Worm (Caenorhabditis elegans) whole organism, young adult: ENCODE measurements around the gene nas-33.

Experiments
- B0019.2 ChIP-seq: fragments of 200-800 bp; sonication (Bioruptor generic); conservative IDR thresholded peaks from 2 replicates; pipeline ENCODE4 v1.3.6; 2022; ENCODE audit warnings: missing genetic modification reagents, missing genetic modification characterization, missing compliant biosample characterization
- C17E4.6 ChIP-seq: fragments of 200-800 bp; sonication (Bioruptor generic); IDR thresholded peaks from 2 replicates; pipeline ENCODE4 v1.3.6; 2022; ENCODE audit warnings: missing genetic modification reagents, missing genetic modification characterization, missing compliant biosample characterization
- F49E8.2 ChIP-seq: sonication (generic microtip); optimal IDR thresholded peaks from 3 replicates; lab custom pipeline; 2017; ENCODE audit warnings: missing genetic modification characterization, mild to moderate bottlenecking, missing compliant biosample characterization, antibody characterized with exemption, moderate library complexity; ENCODE audit not compliant: insufficient read depth
- K11D2.4 ChIP-seq: fragments of 200-800 bp; sonication (Bioruptor generic); IDR thresholded peaks from 2 replicates; pipeline ENCODE4 v1.3.6; 2022; ENCODE audit warnings: missing genetic modification reagents, missing genetic modification characterization, missing compliant biosample characterization
- T26A5.8 ChIP-seq: sonication (generic microtip); optimal IDR thresholded peaks from 2 replicates; lab custom pipeline; 2016; ENCODE audit warnings: missing genetic modification characterization, missing compliant biosample characterization
- Y53F4B.3 ChIP-seq: fragments of 200-800 bp; sonication (Bioruptor generic); IDR thresholded peaks from 2 replicates; pipeline ENCODE4 v1.3.6; 2022; ENCODE audit warnings: missing genetic modification reagents, missing genetic modification characterization, missing compliant biosample characterization
- Y56A3A.18 ChIP-seq: fragments of 200-800 bp; sonication (Bioruptor generic); IDR thresholded peaks from 2 replicates; pipeline ENCODE4 v1.3.6; 2022; ENCODE audit warnings: missing genetic modification reagents, missing genetic modification characterization, missing compliant biosample characterization
- Y79H2A.3 ChIP-seq: fragments of 200-800 bp; sonication (Bioruptor generic); conservative IDR thresholded peaks from 2 replicates; pipeline ENCODE4 v1.3.6; 2022; ENCODE audit warnings: missing genetic modification reagents, missing genetic modification characterization, missing compliant biosample characterization
- aptf-2 ChIP-seq: fragments of 200-800 bp; sonication (Bioruptor generic); conservative IDR thresholded peaks from 2 replicates; pipeline ENCODE4 v1.3.6; 2022; ENCODE audit warnings: missing genetic modification reagents, missing genetic modification characterization, missing compliant biosample characterization
- atf-7 ChIP-seq: sonication (generic microtip); optimal IDR thresholded peaks from 2 replicates; lab custom pipeline; 2017; ENCODE audit warnings: mild to moderate bottlenecking, missing genetic modification characterization, missing compliant biosample characterization
- attf-3 ChIP-seq: fragments of 200-800 bp; sonication (Bioruptor generic); conservative IDR thresholded peaks from 2 replicates; pipeline ENCODE4 v1.3.6; 2022; ENCODE audit warnings: missing genetic modification reagents, missing genetic modification characterization, missing compliant biosample characterization
- ceh-100 ChIP-seq: fragments of 200-800 bp; sonication (Bioruptor generic); IDR thresholded peaks from 2 replicates; pipeline ENCODE4 v1.3.6; 2022; ENCODE audit warnings: missing genetic modification reagents, missing genetic modification characterization, missing compliant biosample characterization
- ceh-27 ChIP-seq: fragments of 200-800 bp; sonication (Bioruptor generic); optimal IDR thresholded peaks from 2 replicates; lab custom pipeline; 2018; ENCODE audit warnings: mild to moderate bottlenecking, missing genetic modification characterization, moderate library complexity, missing compliant biosample characterization
- ceh-79 ChIP-seq: sonication (generic microtip); optimal IDR thresholded peaks from 2 replicates; lab custom pipeline; 2017; ENCODE audit warnings: mild to moderate bottlenecking, missing genetic modification characterization, missing compliant biosample characterization
- dox-1 ChIP-seq: fragments of 200-800 bp; sonication (Bioruptor generic); IDR thresholded peaks from 2 replicates; pipeline ENCODE4 v1.3.6; 2022; ENCODE audit warnings: missing genetic modification reagents, missing genetic modification characterization, missing compliant biosample characterization
- ets-4 ChIP-seq: fragments of 200-800 bp; sonication (Bioruptor generic); optimal IDR thresholded peaks from 2 replicates; lab custom pipeline; 2018; ENCODE audit warnings: mild to moderate bottlenecking, missing genetic modification characterization, missing compliant biosample characterization
- fkh-3 ChIP-seq: sonication (generic microtip); optimal IDR thresholded peaks from 2 replicates; lab custom pipeline; 2016; ENCODE audit warnings: mild to moderate bottlenecking, missing genetic modification characterization, missing compliant biosample characterization
- hmg-20 ChIP-seq: fragments of 200-800 bp; sonication (Bioruptor generic); IDR thresholded peaks from 2 replicates; pipeline ENCODE4 v1.3.6; 2022; ENCODE audit warnings: missing genetic modification reagents, missing genetic modification characterization, missing compliant biosample characterization
- hsf-1 ChIP-seq: fragments of 200-800 bp; sonication (Bioruptor generic); IDR thresholded peaks from 2 replicates; pipeline ENCODE4 v1.3.6; 2022; ENCODE audit warnings: missing genetic modification reagents, missing genetic modification characterization, missing compliant biosample characterization
- lag-1 ChIP-seq: fragments of 200-800 bp; sonication (Bioruptor generic); IDR thresholded peaks from 2 replicates; pipeline ENCODE4 v1.3.6; 2022; ENCODE audit warnings: missing genetic modification reagents, missing genetic modification characterization, missing compliant biosample characterization
- let-607 ChIP-seq, 2 experiments: fragments of 200-800 bp in 1 of 2; sonication (Bioruptor generic) in 1 of 2; sonication (generic microtip) in 1 of 2; optimal IDR thresholded peaks; 2 replicates each; lab custom pipeline; 2016 to 2018; ENCODE audit warnings: mild to moderate bottlenecking in 2 of 2, missing compliant biosample characterization in 2 of 2, missing genetic modification characterization in 2 of 2, moderate library complexity in 2 of 2, missing genotype in 1 of 2
- lin-40 ChIP-seq: sonication (generic microtip); optimal IDR thresholded peaks from 2 replicates; lab custom pipeline; 2016; ENCODE audit warnings: missing genetic modification characterization, mild to moderate bottlenecking, missing compliant biosample characterization, missing genotype, missing genetic modification reagents
- lin-54 ChIP-seq: fragments of 200-800 bp; sonication (Bioruptor generic); optimal IDR thresholded peaks from 2 replicates; lab custom pipeline; 2018; ENCODE audit warnings: mild to moderate bottlenecking, missing genetic modification characterization, missing compliant biosample characterization
- lsy-27 ChIP-seq: sonication (generic microtip); optimal IDR thresholded peaks from 2 replicates; lab custom pipeline; 2017; ENCODE audit warnings: missing genetic modification characterization, mild to moderate bottlenecking, missing compliant biosample characterization, antibody characterized with exemption, missing genotype, borderline replicate concordance; ENCODE audit not compliant: insufficient read depth
- madf-3 ChIP-seq: fragments of 200-800 bp; sonication (Bioruptor generic); IDR thresholded peaks from 2 replicates; pipeline ENCODE4 v1.3.6; 2022; ENCODE audit warnings: missing genetic modification reagents, missing genetic modification characterization, missing compliant biosample characterization
- nhr-179 ChIP-seq: sonication (generic microtip); optimal IDR thresholded peaks from 2 replicates; lab custom pipeline; 2016; ENCODE audit warnings: mild to moderate bottlenecking, missing genetic modification characterization, missing compliant biosample characterization
- nhr-27 ChIP-seq: fragments of 200-800 bp; sonication (Bioruptor generic); optimal IDR thresholded peaks from 2 replicates; lab custom pipeline; 2018; ENCODE audit warnings: mild to moderate bottlenecking, missing genetic modification characterization, moderate library complexity, missing compliant biosample characterization
- nhr-80 ChIP-seq: sonication (generic microtip); optimal IDR thresholded peaks from 2 replicates; lab custom pipeline; 2016; ENCODE audit warnings: missing genetic modification characterization, missing compliant biosample characterization
- nhr-90 ChIP-seq: sonication (generic microtip); optimal IDR thresholded peaks from 2 replicates; lab custom pipeline; 2016; ENCODE audit warnings: missing genotype, mild to moderate bottlenecking, missing genetic modification characterization, missing compliant biosample characterization
- rpc-1 ChIP-seq, 2 experiments: fragments of 150-350 bp in 1 of 2; sonication (generic microtip) in 1 of 2; optimal IDR thresholded peaks; 2 replicates each; lab custom pipeline; 2014 to 2018; ENCODE audit warnings: missing biosample characterization in 1 of 2, missing genetic modification characterization in 1 of 2, missing genetic modification reagents in 1 of 2, missing genotype in 1 of 2
- sdz-38 ChIP-seq: sonication (generic microtip); optimal IDR thresholded peaks from 2 replicates; lab custom pipeline; 2016; ENCODE audit warnings: missing genotype, missing genetic modification characterization, missing compliant biosample characterization
- snpc-1.1 ChIP-seq: sonication (generic microtip); optimal IDR thresholded peaks from 2 replicates; lab custom pipeline; 2017; ENCODE audit warnings: missing genetic modification characterization, mild to moderate bottlenecking, missing compliant biosample characterization, antibody characterized with exemption, moderate library complexity, missing genotype, missing genetic modification reagents; ENCODE audit not compliant: insufficient read depth
- tbp1 ChIP-seq: fragments of 200-800 bp; sonication (Bioruptor generic); optimal IDR thresholded peaks from 2 replicates; lab custom pipeline; 2018; ENCODE audit warnings: mild to moderate bottlenecking, missing genetic modification characterization, missing compliant biosample characterization
- tbx-9 ChIP-seq: sonication (generic microtip); optimal IDR thresholded peaks from 2 replicates; lab custom pipeline; 2016; ENCODE audit warnings: borderline replicate concordance, missing genetic modification characterization, inconsistent platforms, missing compliant biosample characterization
- ztf-18 ChIP-seq: sonication (generic microtip); optimal IDR thresholded peaks from 2 replicates; lab custom pipeline; 2016; ENCODE audit warnings: missing genotype, mild to moderate bottlenecking, missing genetic modification characterization, missing compliant biosample characterization
- ztf-22 ChIP-seq: fragments of 200-800 bp; sonication (Bioruptor generic); optimal IDR thresholded peaks from 2 replicates; lab custom pipeline; 2018; ENCODE audit warnings: mild to moderate bottlenecking, missing genetic modification characterization, moderate library complexity, missing compliant biosample characterization

Gene nas-33

DNA sequence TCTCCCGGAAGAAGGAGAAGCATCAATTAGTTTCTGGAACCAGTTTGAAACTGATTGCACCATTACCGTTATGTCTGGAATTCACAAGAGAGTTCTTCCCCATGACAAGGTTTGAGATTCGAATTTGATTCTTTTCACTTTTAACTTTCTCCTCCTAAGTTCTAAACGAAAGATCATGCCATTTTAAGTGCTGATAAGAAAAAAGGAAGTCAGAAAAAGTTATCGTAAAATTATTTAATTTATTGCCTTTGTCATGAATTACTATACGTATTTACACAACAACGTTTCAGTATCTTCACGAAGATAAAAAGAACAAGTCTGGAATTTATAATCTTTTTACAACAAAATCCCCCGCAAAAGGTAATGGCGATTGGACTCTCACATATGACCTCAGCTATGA is 5.1 kb upstream of the nas-33 start:
- TF ChIP-seq ztf-22 (no peak), nhr-80 (tag; lab: Kevin White, UChicago) (peak; percentile 37), snpc-1.1 (tag; lab: Kevin White, UChicago) (no peak), lin-54 (GFP tag; lab: Kevin White, UChicago) (no peak), ceh-27 (GFP tag; lab: Kevin White, UChicago) (no peak)

DNA sequence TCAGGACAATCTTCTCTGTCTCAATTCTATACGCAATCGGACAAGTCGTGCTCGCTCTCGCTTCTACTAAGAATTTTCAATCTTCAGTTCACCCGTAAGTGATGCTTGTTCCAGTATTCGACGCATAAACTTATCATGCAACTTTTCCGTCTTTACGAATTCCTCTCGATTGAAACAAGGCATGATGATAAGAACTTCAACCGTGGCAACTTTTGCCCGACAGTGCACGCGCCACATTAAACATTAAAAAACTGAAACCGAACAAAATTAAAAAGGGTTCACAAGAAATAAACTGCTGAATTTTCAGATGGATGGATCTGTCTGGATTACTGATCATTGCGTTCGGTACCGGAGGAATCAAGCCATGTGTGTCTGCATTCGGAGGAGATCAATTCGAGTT is 3.4 kb upstream of the nas-33 start:
- TF ChIP-seq Y79H2A.3 (GFP tag; lab: Robert Waterston, UW) = no peak
- peak; percentile 54 for TF ChIP-seq nhr-80 (tag; lab: Kevin White, UChicago)
- TF ChIP-seq, all 124 proteins: peak for 1

DNA sequence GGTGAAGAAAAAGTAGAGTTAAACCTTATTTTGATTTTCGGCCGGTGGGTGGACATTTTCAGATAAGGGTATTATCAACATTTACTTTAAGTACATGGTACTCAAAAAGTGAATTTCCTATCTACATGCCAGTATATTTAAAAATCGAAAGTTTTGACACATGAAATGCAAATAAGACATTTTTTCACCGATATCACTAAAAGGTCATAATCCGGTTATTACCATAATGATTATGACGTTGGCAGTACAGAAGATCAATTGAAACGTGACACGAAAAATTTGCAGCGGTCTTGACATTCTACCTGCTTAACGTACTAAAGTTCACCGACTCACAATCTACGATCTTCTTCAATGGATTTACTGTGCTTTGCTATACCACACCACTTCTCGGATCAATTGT is 2.9 kb upstream of the nas-33 start:
- no peak for TF ChIP-seq ceh-100

DNA sequence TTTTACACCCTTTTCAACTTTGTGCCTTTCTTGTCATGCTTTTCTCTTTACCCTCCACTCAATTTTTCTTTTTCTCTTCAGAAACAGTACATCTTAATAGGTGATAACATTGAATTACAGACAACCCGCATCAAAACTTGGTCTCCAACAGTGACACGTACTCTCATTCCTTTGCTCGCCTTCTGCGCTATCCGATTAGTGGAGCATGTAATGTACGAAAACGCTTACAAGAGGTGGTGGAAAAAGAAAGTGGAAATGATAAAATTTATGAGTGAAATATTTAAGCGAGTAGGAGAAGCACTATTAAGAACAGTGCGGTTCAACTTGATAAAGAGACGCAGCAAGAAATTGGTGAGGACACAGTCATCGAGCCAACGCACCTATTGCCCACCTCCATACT is 1.5 kb upstream of the nas-33 start, which contains the start of gene pept-1:
TSS of gene pept-1 (plus strand) at position 306 of the 400 bp plus-strand sequence.
- TF ChIP-seq madf-3 (GFP tag; lab: Robert Waterston, UW) (no peak), ztf-18 (tag; lab: Kevin White, UChicago) (no peak), atf-7 (tag; lab: Kevin White, UChicago) (peak; percentile 50), lag-1 (no peak), Y56A3A.18 (peak; percentile 70; the same call in 1 of the 2 replicates), lin-40 (tag; lab: Kevin White, UChicago) (no peak), dox-1 (GFP tag; lab: Robert Waterston, UW) (peak; percentile 74), Y53F4B.3 (GFP tag; lab: Robert Waterston, UW) (no peak), fkh-3 (tag; lab: Kevin White, UChicago) (no peak), nhr-179 (tag; lab: Kevin White, UChicago) (no peak), ztf-22 (peak; percentile 60), sdz-38 (no peak), lsy-27 (tag; lab: Kevin White, UChicago) (no peak), ceh-79 (tag; lab: Kevin White, UChicago) (no peak), hmg-20 (no peak), tbp1 (GFP tag; lab: Kevin White, UChicago) (peak; percentile 25), nhr-80 (tag; lab: Kevin White, UChicago) (peak; percentile 99), B0019.2 (GFP tag; lab: Robert Waterston, UW) (no peak), aptf-2 (GFP tag; lab: Robert Waterston, UW) (no peak), tbx-9 (no peak), nhr-90 (no peak), let-607 (tag; optimal IDR thresholded peaks at IDR 0.05; lab: Kevin White, UChicago) (peak; percentile 12 to 13), hsf-1 (GFP tag; lab: Robert Waterston, UW) (no peak), T26A5.8 (tag; lab: Kevin White, UChicago) (no peak), ets-4 (GFP tag; lab: Kevin White, UChicago) (peak; percentile 87), C17E4.6 (GFP tag; lab: Robert Waterston, UW) (no peak), F49E8.2 (tag; lab: Kevin White, UChicago) (no peak), nhr-27 (tag; lab: Kevin White, UChicago) (no peak), rpc-1 (optimal IDR thresholded peaks at IDR 0.05; lab: Kevin White, UChicago) (no peak), rpc-1 (tag; optimal IDR thresholded peaks at IDR 0.05; lab: Kevin White, UChicago) (no peak), lin-54 (GFP tag; lab: Kevin White, UChicago) (no peak), K11D2.4 (GFP tag; lab: Robert Waterston, UW) (no peak), attf-3 (no peak)
